Worm (Caenorhabditis elegans): Measurements from ENCODE around the gene T05C12.4.

T05C12.4 gene

DNA sequence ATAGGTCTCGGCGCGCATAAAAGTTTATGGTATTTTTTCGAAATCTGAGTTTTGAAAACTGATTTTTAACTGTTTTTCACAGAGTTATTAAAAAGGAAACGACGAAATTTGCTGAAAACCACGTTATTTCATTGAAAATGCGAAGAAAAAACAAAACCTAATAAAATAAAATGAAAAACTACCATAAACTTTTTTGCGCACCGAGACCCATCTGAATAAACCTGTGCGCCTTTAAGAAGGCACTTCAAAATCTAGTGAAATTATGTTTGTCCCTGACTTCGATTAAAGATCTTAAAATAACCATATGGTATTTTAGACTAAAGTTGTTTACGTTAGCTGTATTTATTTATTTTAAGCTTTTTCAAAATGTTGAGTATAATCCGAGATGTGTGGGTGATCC, 52.4 kb downstream of the T05C12.4 start:
- TF ChIP-seq nhr-10 (tag; optimal IDR thresholded peaks at IDR 0.05): no peak
- TF ChIP-seq blmp-1 (tag; optimal IDR thresholded peaks at IDR 0.05; ENCODE audit: insufficient read depth): no peak
- TF ChIP-seq F13H6.1 (tag; optimal IDR thresholded peaks at IDR 0.05): no peak
- TF ChIP-seq mbf-1 (tag; optimal IDR thresholded peaks at IDR 0.05): no peak
- no peak for TF ChIP-seq unc-39 (tag; optimal IDR thresholded peaks at IDR 0.05)
- TF ChIP-seq C34F6.9 (tag; optimal IDR thresholded peaks at IDR 0.05): no peak
- TF ChIP-seq gmeb-1 (tag; optimal IDR thresholded peaks at IDR 0.05): no peak
- no peak for TF ChIP-seq ztf-11 (tag; optimal IDR thresholded peaks at IDR 0.05)
- TF ChIP-seq lsy-2 (tag; optimal IDR thresholded peaks at IDR 0.05): no peak
- no peak for TF ChIP-seq fos-1 (tag; optimal IDR thresholded peaks at IDR 0.05)
- no peak for TF ChIP-seq nhr-6 (tag; optimal IDR thresholded peaks at IDR 0.05)
- TF ChIP-seq mab-5 (tag; optimal IDR thresholded peaks at IDR 0.05): no peak
- TF ChIP-seq nhr-11 (tag; optimal IDR thresholded peaks at IDR 0.05): no peak
- TF ChIP-seq mdl-1 (tag; optimal IDR thresholded peaks at IDR 0.05): no peak
- no peak for TF ChIP-seq unc-62 (GFP tag; optimal IDR thresholded peaks at IDR 0.05)
- TF ChIP-seq egl-27 (tag; optimal IDR thresholded peaks at IDR 0.05): no peak
